Fruit fly (Drosophila melanogaster): ENCODE results near the gene CG4045.
A peak's percentile ranks its signal among the peaks of the same experiment; 100 is the strongest.

CG4045 gene

dm6 chrX:2123013-2123964, 47.6 kb upstream of the CG4045 start, which contains the start of gene ph-d (continued):
- TF ChIP-seq sug (tag; optimal IDR thresholded peaks at IDR 0.05): peak; percentile 56
- TF ChIP-seq CG11723 (GFP tag; optimal IDR thresholded peaks at IDR 0.05): peak; percentile 55
- peak; percentile 84 for TF ChIP-seq Deaf1 (tag; optimal IDR thresholded peaks at IDR 0.05)
- TF ChIP-seq CG1832 (GFP tag; optimal IDR thresholded peaks at IDR 0.05): peak; percentile 98
- TF ChIP-seq NFAT (GFP tag; IDR thresholded peaks at IDR 0.05): peak; percentile 45
- no peak for TF ChIP-seq CrebB (tag; optimal IDR thresholded peaks at IDR 0.05)
- no peak for TF ChIP-seq CG4282 (GFP tag; optimal IDR thresholded peaks at IDR 0.05)
- no peak for TF ChIP-seq run (tag; optimal IDR thresholded peaks at IDR 0.05)
- TF ChIP-seq CG8281 (tag; optimal IDR thresholded peaks at IDR 0.05): no peak
- TF ChIP-seq cato (GFP tag; optimal IDR thresholded peaks at IDR 0.05; ENCODE audit: borderline replicate concordance): no peak
- TF ChIP-seq pros (GFP tag; optimal IDR thresholded peaks at IDR 0.05): peak; percentile 100
- TF ChIP-seq en (GFP tag; optimal IDR thresholded peaks at IDR 0.05): no peak
- TF ChIP-seq Fer1 (GFP tag; optimal IDR thresholded peaks at IDR 0.05): peak; percentile 48
- 0 out of 2 replicates have a peak, but pooled peaks have one; percentile 8 for TF ChIP-seq stc (GFP tag; IDR thresholded peaks at IDR 0.05)
- no peak for TF ChIP-seq tx (GFP tag; optimal IDR thresholded peaks at IDR 0.05)
- TF ChIP-seq Ptx1 (GFP tag; IDR thresholded peaks at IDR 0.05): peak; percentile 59
- TF ChIP-seq sr (GFP tag; IDR thresholded peaks at IDR 0.05): no peak
- no peak for TF ChIP-seq CG10654 (GFP tag; optimal IDR thresholded peaks at IDR 0.05)
- TF ChIP-seq vvl (GFP tag; IDR thresholded peaks at IDR 0.05): peak; percentile 70
- no peak for TF ChIP-seq dan (GFP tag; IDR thresholded peaks at IDR 0.05)
- peak; percentile 40 for TF ChIP-seq CTCF (GFP tag; optimal IDR thresholded peaks at IDR 0.05)
- peak in 1 of 2 experiments; percentile 8 for TF ChIP-seq crp (GFP tag; optimal IDR thresholded peaks at IDR 0.05)
- TF ChIP-seq zen (tag; optimal IDR thresholded peaks at IDR 0.05): no peak
- peak; percentile 41 for TF ChIP-seq Mes4 (GFP tag; optimal IDR thresholded peaks at IDR 0.05)
- TF ChIP-seq sqz (GFP tag; optimal IDR thresholded peaks at IDR 0.05): peak; percentile 97
- peak; percentile 20 for TF ChIP-seq CG15696 (tag; optimal IDR thresholded peaks at IDR 0.05)
- TF ChIP-seq CG7839 (tag; optimal IDR thresholded peaks at IDR 0.05): peak; percentile 65
- TF ChIP-seq bigmax (GFP tag; optimal IDR thresholded peaks at IDR 0.05): no peak
- TF ChIP-seq E2f2 (GFP tag; IDR thresholded peaks at IDR 0.05): peak; percentile 68
- TF ChIP-seq CG9437 (GFP tag; optimal IDR thresholded peaks at IDR 0.05): peak; percentile 25
- TF ChIP-seq Neu2 (GFP tag; optimal IDR thresholded peaks at IDR 0.05; ENCODE audit: borderline replicate concordance): peak; percentile 67
- TF ChIP-seq grau (tag; optimal IDR thresholded peaks at IDR 0.05): peak; percentile 42
- peak; percentile 17 for TF ChIP-seq gsb-n (tag; optimal IDR thresholded peaks at IDR 0.05)
- peak; percentile 30 for TF ChIP-seq tio (GFP tag; optimal IDR thresholded peaks at IDR 0.05)
- TF ChIP-seq HLH3B (GFP tag; IDR thresholded peaks at IDR 0.05): peak; percentile 42; the same call in 1 of the 2 replicates
- peak; percentile 53 for TF ChIP-seq CG15269 (tag; optimal IDR thresholded peaks at IDR 0.05)
- TF ChIP-seq oc (tag; optimal IDR thresholded peaks at IDR 0.05): no peak
- TF ChIP-seq Bdp1 (GFP tag; optimal IDR thresholded peaks at IDR 0.05): no peak
- TF ChIP-seq Drgx (GFP tag; IDR thresholded peaks at IDR 0.05): peak; percentile 91
- TF ChIP-seq NfI (GFP tag; optimal IDR thresholded peaks at IDR 0.05): peak; percentile 31
- no peak for TF ChIP-seq Antp (GFP tag; optimal IDR thresholded peaks at IDR 0.05)
- TF ChIP-seq prd (optimal IDR thresholded peaks at IDR 0.05): no peak
- peak; percentile 46; the same call in 2 of the 3 replicates for TF ChIP-seq prd (GFP tag; IDR thresholded peaks at IDR 0.05)
- no peak for TF ChIP-seq dati (GFP tag; IDR thresholded peaks at IDR 0.05)
- TF ChIP-seq lab (GFP tag; optimal IDR thresholded peaks at IDR 0.05): peak; percentile 47
- peak; percentile 59 for TF ChIP-seq CG8924 (tag; optimal IDR thresholded peaks at IDR 0.05)
- peak in 1 of 2 experiments; percentile 35 for TF ChIP-seq chif (GFP tag; optimal IDR thresholded peaks at IDR 0.05)
- peak; percentile 46 for TF ChIP-seq CG17568 (GFP tag; optimal IDR thresholded peaks at IDR 0.05)
- peak; percentile 48 for TF ChIP-seq sisA (GFP tag; IDR thresholded peaks at IDR 0.05)

Measured in whole organism, embryonic.